Worm (Caenorhabditis elegans): ENCODE measurements around the gene zig-6.

zig-6 gene

ce11 chrX:5202923-5203322, 14.0 kb upstream of the zig-6 start:
- TF ChIP-seq him-1 (tag; optimal IDR thresholded peaks at IDR 0.05) (no peak), dao-5 (tag; optimal IDR thresholded peaks at IDR 0.05) (no peak), W03F9.2 (tag; optimal IDR thresholded peaks at IDR 0.05) (no peak)

- no peak for TF ChIP-seq him-1 (tag; optimal IDR thresholded peaks at IDR 0.05)
- no peak for TF ChIP-seq W03F9.2 (tag; optimal IDR thresholded peaks at IDR 0.05)
- TF ChIP-seq dao-5 (tag; optimal IDR thresholded peaks at IDR 0.05): no peak
Measured at ce11 chrX:5202399-5202798, 13.5 kb upstream of the zig-6 start.

ce11 chrX:5201860-5202259, 13.0 kb upstream of the zig-6 start:
- TF ChIP-seq him-1 (tag; optimal IDR thresholded peaks at IDR 0.05): no peak
- TF ChIP-seq W03F9.2 (tag; optimal IDR thresholded peaks at IDR 0.05): no peak
- no peak for TF ChIP-seq dao-5 (tag; optimal IDR thresholded peaks at IDR 0.05)

- TF ChIP-seq dao-5 (tag; optimal IDR thresholded peaks at IDR 0.05) (no peak), W03F9.2 (tag; optimal IDR thresholded peaks at IDR 0.05) (no peak), him-1 (tag; optimal IDR thresholded peaks at IDR 0.05) (no peak)
Measured at ce11 chrX:5199825-5200373, 11.0 kb upstream of the zig-6 start.

- TF ChIP-seq dao-5 (tag; optimal IDR thresholded peaks at IDR 0.05) (no peak), W03F9.2 (tag; optimal IDR thresholded peaks at IDR 0.05) (no peak), him-1 (tag; optimal IDR thresholded peaks at IDR 0.05) (no peak)
Measured at ce11 chrX:5199245-5199644, 10.4 kb upstream of the zig-6 start.

- TF ChIP-seq dao-5 (tag; optimal IDR thresholded peaks at IDR 0.05) (no peak), him-1 (tag; optimal IDR thresholded peaks at IDR 0.05) (no peak), W03F9.2 (tag; optimal IDR thresholded peaks at IDR 0.05) (no peak)
Measured at ce11 chrX:5197440-5197839, 8.6 kb upstream of the zig-6 start.

- TF ChIP-seq him-1 (tag; optimal IDR thresholded peaks at IDR 0.05): no peak
- no peak for TF ChIP-seq dao-5 (tag; optimal IDR thresholded peaks at IDR 0.05)
- no peak for TF ChIP-seq W03F9.2 (tag; optimal IDR thresholded peaks at IDR 0.05)
Measured at ce11 chrX:5195462-5196160, 6.7 kb upstream of the zig-6 start, which contains the start of gene pqn-62. TSS of gene pqn-62 (plus strand) at chrX:5196110.

ce11 chrX:5193402-5193801, 4.5 kb upstream of the zig-6 start:
- TF ChIP-seq dao-5 (tag; optimal IDR thresholded peaks at IDR 0.05): no peak
- no peak for TF ChIP-seq him-1 (tag; optimal IDR thresholded peaks at IDR 0.05)
- TF ChIP-seq W03F9.2 (tag; optimal IDR thresholded peaks at IDR 0.05): no peak

ce11 chrX:5190061-5190460, 1.2 kb upstream of the zig-6 start:
- TF ChIP-seq dao-5 (tag; optimal IDR thresholded peaks at IDR 0.05) (no peak), him-1 (tag; optimal IDR thresholded peaks at IDR 0.05) (no peak), W03F9.2 (tag; optimal IDR thresholded peaks at IDR 0.05) (no peak)

ce11 chrX:5183931-5184330, 4.9 kb downstream of the zig-6 start, which contains the start of gene T03G11.9:
TSS of gene T03G11.9 (plus strand) at chrX:5184231.
- TF ChIP-seq dao-5 (tag; optimal IDR thresholded peaks at IDR 0.05): no peak
- no peak for TF ChIP-seq W03F9.2 (tag; optimal IDR thresholded peaks at IDR 0.05)
- no peak for TF ChIP-seq him-1 (tag; optimal IDR thresholded peaks at IDR 0.05)

- no peak for TF ChIP-seq him-1 (tag; optimal IDR thresholded peaks at IDR 0.05)
- TF ChIP-seq W03F9.2 (tag; optimal IDR thresholded peaks at IDR 0.05): no peak
- TF ChIP-seq dao-5 (tag; optimal IDR thresholded peaks at IDR 0.05): no peak
Measured at ce11 chrX:5179874-5180273, 9.0 kb downstream of the zig-6 start, which contains the start of gene sru-48. TSS of gene sru-48 (plus strand) at chrX:5180174.

ce11 chrX:5179050-5179449, 9.8 kb downstream of the zig-6 start, which contains the start of gene metl-9:
TSS of gene metl-9 (minus strand) at chrX:5179150.
- TF ChIP-seq dao-5 (tag; optimal IDR thresholded peaks at IDR 0.05) (no peak), him-1 (tag; optimal IDR thresholded peaks at IDR 0.05) (no peak), W03F9.2 (tag; optimal IDR thresholded peaks at IDR 0.05) (no peak)

- no peak for TF ChIP-seq him-1 (tag; optimal IDR thresholded peaks at IDR 0.05)
- no peak for TF ChIP-seq dao-5 (tag; optimal IDR thresholded peaks at IDR 0.05)
- TF ChIP-seq W03F9.2 (tag; optimal IDR thresholded peaks at IDR 0.05): no peak
Measured at ce11 chrX:5174256-5174655, 14.6 kb downstream of the zig-6 start, which contains the start of gene zchc-1A. TSS of gene zchc-1A (plus strand) at chrX:5174369.

ce11 chrX:5171085-5171484, 17.8 kb downstream of the zig-6 start, which contains the start of gene T03G11.10:
TSS of gene T03G11.10 (minus strand) at chrX:5171185.
- no peak for TF ChIP-seq him-1 (tag; optimal IDR thresholded peaks at IDR 0.05)
- no peak for TF ChIP-seq W03F9.2 (tag; optimal IDR thresholded peaks at IDR 0.05)
- no peak for TF ChIP-seq dao-5 (tag; optimal IDR thresholded peaks at IDR 0.05)
